Worm (Caenorhabditis elegans): ENCODE data around the gene T24C4.5.

ce11 chrIII:832855-833504 lies 46.6 kb downstream of the T24C4.5 start, which contains the start of gene zip-2:
- TF ChIP-seq flt-1 (GFP tag; IDR thresholded peaks at IDR 0.05) (no peak), ztf-23 (GFP tag; IDR thresholded peaks at IDR 0.05) (no peak), tab-1 (GFP tag; IDR thresholded peaks at IDR 0.05) (no peak), ref-1 (GFP tag; conservative IDR thresholded peaks at IDR 0.05) (no peak), ztf-29 (GFP tag; IDR thresholded peaks at IDR 0.05) (no peak), cog-1 (tag; optimal IDR thresholded peaks at IDR 0.05) (no peak), klf-2 (GFP tag; conservative IDR thresholded peaks at IDR 0.05) (no peak)

Data from whole organism, midembryonic.